Fruit fly (Drosophila melanogaster) whole organism, pupa: ENCODE results near the gene Jig.

Experiments
- CG10348 ChIP-seq: fragments of 200-800 bp; sonication (Bioruptor generic); IDR thresholded peaks from 2 replicates; pipeline ENCODE4 v1.3.6; 2022; ENCODE audit warnings: missing biosample characterization, missing genetic modification characterization
- CG12605 ChIP-seq: fragments of 200-800 bp; sonication (Bioruptor generic); IDR thresholded peaks from 2 replicates; pipeline ENCODE4 v1.3.6; 2022; ENCODE audit warnings: missing biosample characterization, missing genetic modification characterization
- CG13204 ChIP-seq: fragments of 200-800 bp; sonication (Bioruptor generic); optimal IDR thresholded peaks from 2 replicates; lab custom pipeline; 2018; ENCODE audit warnings: missing biosample characterization, mild to moderate bottlenecking, missing genetic modification characterization, moderate library complexity
- CG14655 ChIP-seq: fragments of 200-800 bp; sonication (Bioruptor generic); optimal IDR thresholded peaks from 3 replicates; lab custom pipeline; 2017; ENCODE audit warnings: mild to moderate bottlenecking, missing biosample characterization, missing genetic modification reagents, missing genetic modification characterization
- CG15710 ChIP-seq: fragments of 200-800 bp; sonication (Bioruptor generic); optimal IDR thresholded peaks from 2 replicates; lab custom pipeline; 2018; ENCODE audit warnings: missing biosample characterization, mild to moderate bottlenecking, missing genetic modification characterization, moderate library complexity
- CG17806 ChIP-seq: fragments of 200-800 bp; sonication (Bioruptor generic); optimal IDR thresholded peaks from 2 replicates; lab custom pipeline; 2018; ENCODE audit warnings: missing biosample characterization, mild to moderate bottlenecking, missing genetic modification characterization, moderate library complexity
- CG32121 ChIP-seq: fragments of 200-800 bp; sonication (Bioruptor generic); IDR thresholded peaks from 2 replicates; pipeline ENCODE4 v1.3.6; 2022; ENCODE audit warnings: missing biosample characterization, missing genetic modification characterization
- CG34367 ChIP-seq: fragments of 200-800 bp; sonication (Bioruptor generic); optimal IDR thresholded peaks from 2 replicates; lab custom pipeline; 2018; ENCODE audit warnings: missing biosample characterization, mild to moderate bottlenecking, missing genetic modification characterization
- CG4496 ChIP-seq: fragments of 200-800 bp; sonication (Bioruptor generic); IDR thresholded peaks from 3 replicates; pipeline ENCODE4 v1.3.6; 2022; ENCODE audit warnings: missing biosample characterization, missing genetic modification characterization
- CG8159 ChIP-seq: fragments of 200-800 bp; sonication (Bioruptor generic); optimal IDR thresholded peaks from 3 replicates; lab custom pipeline; 2018; ENCODE audit warnings: missing biosample characterization, mild to moderate bottlenecking, missing genetic modification characterization, moderate library complexity
- CG8301 ChIP-seq: fragments of 200-800 bp; sonication (Bioruptor generic); optimal IDR thresholded peaks from 2 replicates; lab custom pipeline; 2018; ENCODE audit warnings: missing biosample characterization, mild to moderate bottlenecking, missing genetic modification characterization
- CG9948 ChIP-seq: fragments of 200-800 bp; sonication (Bioruptor generic); optimal IDR thresholded peaks from 2 replicates; lab custom pipeline; 2018; ENCODE audit warnings: missing biosample characterization, mild to moderate bottlenecking, missing genetic modification characterization, moderate library complexity
- D1 ChIP-seq: fragments of 200-800 bp; sonication (Bioruptor generic); optimal IDR thresholded peaks from 2 replicates; lab custom pipeline; 2018; ENCODE audit warnings: missing biosample characterization, mild to moderate bottlenecking, missing genetic modification characterization, moderate library complexity
- EcR ChIP-seq: fragments of 200-800 bp; sonication (Bioruptor generic); optimal IDR thresholded peaks from 3 replicates; lab custom pipeline; 2019; ENCODE audit warnings: missing biosample characterization, missing genetic modification characterization, mild to moderate bottlenecking, moderate library complexity, missing genetic modification reagents
- Ets98B ChIP-seq: fragments of 200-800 bp; sonication (Bioruptor generic); IDR thresholded peaks from 2 replicates; pipeline ENCODE4 v1.3.6; 2022; ENCODE audit warnings: missing biosample characterization, missing genetic modification characterization
- Pif1A ChIP-seq: fragments of 200-800 bp; sonication (Bioruptor generic); optimal IDR thresholded peaks from 3 replicates; lab custom pipeline; 2016; ENCODE audit warnings: missing biosample characterization, missing genetic modification characterization
- Pif1B ChIP-seq: fragments of 200-800 bp; sonication (Bioruptor generic); optimal IDR thresholded peaks from 3 replicates; lab custom pipeline; 2016; ENCODE audit warnings: missing biosample characterization, missing genetic modification characterization
- Snoo ChIP-seq: fragments of 200-800 bp; sonication (Bioruptor generic); optimal IDR thresholded peaks from 3 replicates; lab custom pipeline; 2017; ENCODE audit warnings: missing biosample characterization, mild to moderate bottlenecking, missing genetic modification characterization, inconsistent platforms
- fd96Ca ChIP-seq: fragments of 200-800 bp; sonication (Bioruptor generic); IDR thresholded peaks from 3 replicates; pipeline ENCODE4 v1.3.6; 2022; ENCODE audit warnings: missing biosample characterization, missing genetic modification characterization
- gl ChIP-seq: fragments of 200-800 bp; sonication (Bioruptor generic); optimal IDR thresholded peaks from 2 replicates; lab custom pipeline; 2018; ENCODE audit warnings: missing biosample characterization, mild to moderate bottlenecking, missing genetic modification characterization
- rn ChIP-seq: fragments of 200-800 bp; sonication (Bioruptor generic); IDR thresholded peaks from 2 replicates; pipeline ENCODE4 v1.3.6; 2022; ENCODE audit warnings: missing biosample characterization, missing genetic modification characterization

Jig gene

DNA sequence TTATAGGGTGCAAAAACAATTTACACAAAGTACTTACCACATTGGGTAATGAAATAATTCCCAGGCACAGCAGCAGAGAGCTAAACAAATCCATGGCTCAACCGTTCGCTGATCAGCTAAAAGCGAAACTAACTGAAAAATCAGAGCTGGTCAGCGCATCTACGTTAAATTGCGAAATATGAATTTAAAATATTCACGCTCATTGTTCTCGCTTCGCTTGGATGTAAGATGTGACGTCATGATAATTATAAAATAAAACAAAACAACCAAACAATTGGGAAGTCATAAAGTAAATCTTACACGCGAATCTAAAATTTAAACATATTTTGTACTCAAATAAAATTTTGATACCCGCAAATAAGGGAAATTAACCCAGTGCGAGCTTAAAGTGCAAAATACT is 781 bp upstream of the Jig start, which contains the start of gene CG14854:
TSS of gene CG14854 (minus strand) at position 101 of the 400 bp plus-strand sequence.
- TF ChIP-seq Pif1B (GFP tag; lab: Kevin White, UChicago) (no peak), CG13204 (GFP tag; lab: Kevin White, UChicago) (no peak), rn (no peak), fd96Ca (no peak), CG10348 (no peak), Pif1A (GFP tag; lab: Kevin White, UChicago) (no peak), CG17806 (tag; lab: Kevin White, UChicago) (no peak), CG9948 (no peak), CG8301 (no peak), CG4496 (GFP tag; lab: Robert Waterston, UW) (no peak), EcR (no peak), Ets98B (GFP tag; lab: Robert Waterston, UW) (no peak), D1 (tag; lab: Kevin White, UChicago) (no peak), CG32121 (GFP tag; lab: Robert Waterston, UW) (no peak), CG14655 (GFP tag; lab: Kevin White, UChicago) (no peak), gl (tag; lab: Kevin White, UChicago) (no peak), Snoo (no peak)

DNA sequence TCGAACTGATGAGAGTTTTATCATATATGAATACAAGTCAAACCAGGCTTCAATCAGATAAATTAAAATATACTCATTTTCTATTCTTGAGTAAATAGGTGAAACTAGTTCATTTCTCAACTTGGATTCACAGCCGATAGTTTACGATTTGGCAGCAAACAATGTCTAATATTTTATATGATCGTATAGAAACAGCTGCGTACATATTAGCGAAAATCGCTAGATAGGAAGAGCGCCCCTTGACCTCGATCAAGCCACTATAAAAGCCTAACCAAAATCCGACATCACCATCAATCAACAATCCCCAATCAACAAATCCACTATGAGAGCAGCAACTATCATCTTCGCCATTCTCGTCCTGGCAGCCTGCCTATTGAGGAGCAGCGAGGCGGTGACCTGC is 1.3 kb downstream of the Jig start, which contains the start of gene CG14851:
TSS of gene CG14851 (plus strand) at position 301 of the 400 bp plus-strand sequence.
- no peak for TF ChIP-seq CG8159
- no peak for TF ChIP-seq Snoo
- no peak for TF ChIP-seq rn
- no peak for TF ChIP-seq CG4496 (GFP tag; lab: Robert Waterston, UW)
- no peak for TF ChIP-seq CG32121 (GFP tag; lab: Robert Waterston, UW)
- no peak for TF ChIP-seq Ets98B (GFP tag; lab: Robert Waterston, UW)
- TF ChIP-seq CG9948 = no peak
- TF ChIP-seq Pif1B (GFP tag; lab: Kevin White, UChicago) = no peak
- TF ChIP-seq CG8301 = no peak
- TF ChIP-seq CG13204 (GFP tag; lab: Kevin White, UChicago) = no peak
- no peak for TF ChIP-seq EcR
- no peak for TF ChIP-seq gl (tag; lab: Kevin White, UChicago)
- TF ChIP-seq CG15710 = no peak
- no peak for TF ChIP-seq D1 (tag; lab: Kevin White, UChicago)
- no peak for TF ChIP-seq CG34367 (tag; lab: Kevin White, UChicago)
- TF ChIP-seq CG14655 (GFP tag; lab: Kevin White, UChicago) = no peak
- TF ChIP-seq Pif1A (GFP tag; lab: Kevin White, UChicago) = no peak
- TF ChIP-seq CG12605 = no peak
- TF ChIP-seq fd96Ca = no peak
- TF ChIP-seq, all 21 proteins: peak for 0

dm6 chr3R:14564705-14565064 is 4.0 kb downstream of the Jig start, which contains the start of gene CG8087:
Gene CG8087 (minus strand): TSS chr3R:14564805.
- no peak for TF ChIP-seq CG8301
- no peak for TF ChIP-seq fd96Ca
- TF ChIP-seq CG10348 = no peak
- no peak for TF ChIP-seq Ets98B (GFP tag; lab: Robert Waterston, UW)
- no peak for TF ChIP-seq rn
- TF ChIP-seq CG32121 (GFP tag; lab: Robert Waterston, UW) = no peak
- no peak for TF ChIP-seq Pif1B (GFP tag; lab: Kevin White, UChicago)
- TF ChIP-seq CG15710 = no peak
- no peak for TF ChIP-seq CG34367 (tag; lab: Kevin White, UChicago)
- TF ChIP-seq CG8159 = no peak
- no peak for TF ChIP-seq CG12605
- no peak for TF ChIP-seq D1 (tag; lab: Kevin White, UChicago)
- no peak for TF ChIP-seq CG17806 (tag; lab: Kevin White, UChicago)
- TF ChIP-seq gl (tag; lab: Kevin White, UChicago) = no peak
- TF ChIP-seq Pif1A (GFP tag; lab: Kevin White, UChicago) = no peak
- TF ChIP-seq CG14655 (GFP tag; lab: Kevin White, UChicago) = no peak
- TF ChIP-seq Snoo = no peak
- TF ChIP-seq CG9948 = no peak

DNA sequence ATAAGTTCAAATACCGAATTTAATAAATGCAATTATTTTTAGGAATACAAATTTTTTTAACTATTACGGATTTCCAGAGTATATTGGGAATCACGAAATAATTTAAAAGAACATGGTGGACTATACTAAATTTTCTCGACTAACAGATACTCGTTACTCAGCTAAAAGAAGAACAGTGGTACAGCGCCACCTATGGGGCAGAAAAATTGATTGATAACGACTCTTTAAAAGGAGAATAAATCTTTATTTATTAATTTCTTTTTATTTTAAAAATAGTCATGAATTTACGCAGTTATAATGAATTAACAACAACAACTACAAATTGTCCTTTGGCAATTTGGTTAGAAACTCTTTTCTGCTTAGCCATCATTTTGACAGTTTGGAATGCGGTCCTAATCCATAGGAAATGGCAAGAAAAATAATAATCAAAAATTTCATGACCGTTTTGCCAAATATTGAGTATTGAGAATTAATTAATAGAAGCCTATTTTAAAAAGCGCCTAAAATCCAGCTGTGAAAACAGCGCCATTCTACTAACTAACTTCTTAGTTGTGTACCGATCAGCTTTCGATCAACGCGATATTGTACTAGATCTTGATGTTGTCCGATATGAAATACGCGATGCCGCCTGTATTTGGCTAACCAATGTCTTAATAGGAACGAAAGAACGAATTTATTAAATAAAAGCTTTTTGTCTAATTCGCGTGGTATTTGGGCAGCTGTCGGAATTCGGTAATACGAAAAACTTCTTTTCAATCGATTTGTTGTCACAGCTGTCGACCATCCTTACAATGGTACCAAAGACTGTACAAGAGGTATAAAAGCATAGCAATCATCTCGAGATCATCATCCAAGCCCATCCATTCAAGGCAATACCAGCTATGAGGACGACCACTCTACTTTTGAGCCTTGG is 4.6 kb downstream of the Jig start, which contains the start of gene CG14852:
TSS of gene CG14852 (plus strand) at position 863 of the 913 bp plus-strand sequence.
- TF ChIP-seq fd96Ca = no peak
- TF ChIP-seq Snoo = no peak

DNA sequence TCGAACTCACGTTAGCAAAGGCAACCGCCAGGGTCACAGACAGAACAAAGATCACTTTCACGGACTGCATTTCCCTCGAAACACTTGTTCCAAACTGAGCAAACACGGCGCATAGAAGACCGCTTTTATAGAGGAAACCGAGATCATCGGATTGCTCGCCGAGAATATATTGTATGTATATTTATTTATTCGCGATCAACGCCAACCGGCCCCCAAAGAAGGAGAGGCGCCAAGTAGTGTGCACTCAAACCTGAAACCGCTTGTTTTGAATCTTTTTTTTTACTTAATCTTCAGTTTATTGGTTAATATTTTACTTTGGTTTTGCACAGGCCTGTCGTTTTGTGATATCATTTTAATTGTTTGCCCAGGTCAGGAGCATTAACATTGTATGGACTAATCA is 6.6 kb downstream of the Jig start, which contains the start of gene CG31313:
TSS of gene CG31313 (minus strand) at position 101 of the 400 bp plus-strand sequence.
- TF ChIP-seq CG10348 = no peak
- TF ChIP-seq CG34367 (tag; lab: Kevin White, UChicago) = no peak
- TF ChIP-seq gl (tag; lab: Kevin White, UChicago) = no peak
- TF ChIP-seq CG8159 = no peak
- TF ChIP-seq CG9948 = no peak
- no peak for TF ChIP-seq CG8301
- no peak for TF ChIP-seq Pif1A (GFP tag; lab: Kevin White, UChicago)
- TF ChIP-seq CG32121 (GFP tag; lab: Robert Waterston, UW) = no peak
- no peak for TF ChIP-seq CG4496 (GFP tag; lab: Robert Waterston, UW)
- TF ChIP-seq CG12605 = no peak
- no peak for TF ChIP-seq CG15710
- TF ChIP-seq D1 (tag; lab: Kevin White, UChicago) = no peak
- no peak for TF ChIP-seq fd96Ca
- TF ChIP-seq CG13204 (GFP tag; lab: Kevin White, UChicago) = no peak
- TF ChIP-seq Pif1B (GFP tag; lab: Kevin White, UChicago) = no peak
- no peak for TF ChIP-seq EcR
- TF ChIP-seq rn = no peak
- no peak for TF ChIP-seq CG17806 (tag; lab: Kevin White, UChicago)
- no peak for TF ChIP-seq CG14655 (GFP tag; lab: Kevin White, UChicago)
- TF ChIP-seq, all 21 proteins: peak for 0

DNA sequence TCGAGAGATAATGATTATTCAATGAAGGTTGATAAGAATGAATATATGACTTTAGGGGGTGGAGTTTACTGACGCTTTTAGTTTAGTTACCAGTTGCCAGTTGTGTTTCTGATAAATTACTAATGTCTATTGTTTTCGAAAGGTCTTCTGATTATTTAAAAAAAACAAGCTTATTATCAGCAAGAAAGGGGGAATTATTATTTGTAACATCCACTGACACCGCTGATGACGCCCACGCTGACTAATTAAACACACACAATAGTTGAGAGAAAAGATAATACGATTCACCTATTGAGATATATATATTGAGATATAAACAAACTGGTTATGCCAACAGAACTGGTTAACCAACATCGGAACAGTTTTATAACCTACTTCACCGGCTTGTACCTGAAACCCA is 7.1 kb downstream of the Jig start:
- no peak for TF ChIP-seq CG17806 (tag; lab: Kevin White, UChicago)
- TF ChIP-seq fd96Ca = no peak
- TF ChIP-seq EcR = no peak
- TF ChIP-seq CG8159 = no peak
- TF ChIP-seq gl (tag; lab: Kevin White, UChicago) = no peak
- TF ChIP-seq CG10348 = no peak
- TF ChIP-seq D1 (tag; lab: Kevin White, UChicago) = no peak
- no peak for TF ChIP-seq CG12605
- no peak for TF ChIP-seq CG32121 (GFP tag; lab: Robert Waterston, UW)
- no peak for TF ChIP-seq CG14655 (GFP tag; lab: Kevin White, UChicago)
- TF ChIP-seq CG13204 (GFP tag; lab: Kevin White, UChicago) = no peak
- no peak for TF ChIP-seq CG34367 (tag; lab: Kevin White, UChicago)
- no peak for TF ChIP-seq Snoo
- no peak for TF ChIP-seq Ets98B (GFP tag; lab: Robert Waterston, UW)
